Worm (Caenorhabditis elegans) whole organism, early embryonic: ENCODE data around the gene Y70C5A.4.

ENCODE experiments used
- B0310.2 ChIP-seq: sonication (generic microtip); optimal IDR thresholded peaks from 2 replicates; lab custom pipeline; 2016; ENCODE audit warnings: mild to moderate bottlenecking, missing genetic modification characterization, missing compliant biosample characterization
- F13C5.2 ChIP-seq: sonication (generic microtip); optimal IDR thresholded peaks from 2 replicates; lab custom pipeline; 2017; ENCODE audit warnings: mild to moderate bottlenecking, missing genetic modification characterization, inconsistent platforms, missing compliant biosample characterization
- aly-1 ChIP-seq: sonication (generic microtip); optimal IDR thresholded peaks from 2 replicates; lab custom pipeline; 2016; ENCODE audit warnings: missing genetic modification characterization, missing compliant biosample characterization
- ama-1 ChIP-seq: fragments of 150-350 bp; optimal IDR thresholded peaks from 2 replicates; lab custom pipeline; 2014
- ceh-13 ChIP-seq: fragments of 200-800 bp; sonication (Bioruptor generic); optimal IDR thresholded peaks from 2 replicates; lab custom pipeline; 2018; ENCODE audit warnings: mild to moderate bottlenecking, missing genetic modification characterization, missing compliant biosample characterization
- ceh-36 ChIP-seq: sonication (generic microtip); optimal IDR thresholded peaks from 2 replicates; lab custom pipeline; 2016; ENCODE audit warnings: missing genetic modification characterization, inconsistent platforms, missing compliant biosample characterization
- ets-7 ChIP-seq: sonication (generic microtip); optimal IDR thresholded peaks from 2 replicates; lab custom pipeline; 2016; ENCODE audit warnings: missing genotype, missing genetic modification characterization, missing compliant biosample characterization
- flt-1 ChIP-seq: fragments of 200-800 bp; sonication (Bioruptor generic); IDR thresholded peaks from 2 replicates; pipeline ENCODE4 v1.3.6; 2022; ENCODE audit warnings: missing genetic modification characterization, missing compliant biosample characterization
- hmbx-1 ChIP-seq: sonication (generic microtip); optimal IDR thresholded peaks from 2 replicates; lab custom pipeline; 2016; ENCODE audit warnings: mild to moderate bottlenecking, missing genetic modification characterization, missing compliant biosample characterization
- hmg-4 ChIP-seq: fragments of 200-800 bp; sonication (Bioruptor generic); optimal IDR thresholded peaks from 2 replicates; lab custom pipeline; 2018; ENCODE audit warnings: mild to moderate bottlenecking, missing genetic modification characterization, missing compliant biosample characterization
- hnd-1 ChIP-seq: sonication (generic microtip); optimal IDR thresholded peaks from 2 replicates; lab custom pipeline; 2016; ENCODE audit warnings: missing genetic modification characterization, missing compliant biosample characterization
- pes-1 ChIP-seq: fragments of 200-800 bp; sonication (Bioruptor generic); IDR thresholded peaks from 2 replicates; pipeline ENCODE4 v1.3.6; 2022; ENCODE audit warnings: missing genetic modification reagents, missing genetic modification characterization, missing compliant biosample characterization
- scrt-1 ChIP-seq: fragments of 200-800 bp; sonication (Bioruptor generic); IDR thresholded peaks from 2 replicates; pipeline ENCODE4 v1.3.6; 2022; ENCODE audit warnings: missing genetic modification characterization, missing compliant biosample characterization
- sea-1 ChIP-seq: fragments of 200-800 bp; sonication (Bioruptor generic); conservative IDR thresholded peaks from 2 replicates; pipeline ENCODE4 v1.3.6; 2022; ENCODE audit warnings: missing genetic modification characterization, missing compliant biosample characterization
- tbx-11 ChIP-seq: fragments of 200-800 bp; sonication (Bioruptor generic); IDR thresholded peaks from 2 replicates; pipeline ENCODE4 v1.3.6; 2022; ENCODE audit warnings: missing genetic modification characterization, missing compliant biosample characterization
- tbx-37 ChIP-seq: fragments of 200-800 bp; sonication (Bioruptor generic); conservative IDR thresholded peaks from 2 replicates; pipeline ENCODE4 v1.3.6; 2022; ENCODE audit warnings: missing genetic modification reagents, missing genetic modification characterization, missing compliant biosample characterization
- tra-4 ChIP-seq: sonication (generic microtip); optimal IDR thresholded peaks from 2 replicates; lab custom pipeline; 2017; ENCODE audit warnings: missing genetic modification characterization, missing compliant biosample characterization

Y70C5A.4 gene

DNA sequence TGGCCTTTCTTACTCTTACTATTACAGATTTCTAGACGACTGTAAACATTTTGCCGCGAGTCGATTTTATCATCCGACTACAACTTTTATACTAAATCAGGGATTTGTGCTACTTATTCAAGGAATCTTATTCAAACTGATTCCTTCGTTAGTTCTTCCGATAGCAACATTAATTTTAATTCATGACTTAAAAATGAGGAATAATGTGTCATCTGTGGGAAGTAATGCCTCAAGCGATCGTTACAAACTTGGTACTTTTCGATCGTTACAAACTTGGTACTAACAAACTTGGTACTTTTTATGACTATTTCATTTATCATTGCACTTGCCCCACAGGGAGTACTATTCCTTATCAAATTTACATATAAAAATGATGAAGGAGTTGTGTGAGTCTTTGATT is at the start of gene Y70C5A.4:
Gene Y70C5A.4 (plus strand): TSS at position 301 of the 400 bp plus-strand sequence.
- TF ChIP-seq hmbx-1 (tag; lab: Kevin White, UChicago) = no peak
- TF ChIP-seq tra-4 (tag; lab: Kevin White, UChicago) = no peak
- no peak for TF ChIP-seq F13C5.2
- no peak for TF ChIP-seq hnd-1 (tag; lab: Kevin White, UChicago)
- no peak for TF ChIP-seq sea-1 (GFP tag; lab: Robert Waterston, UW)
- no peak for TF ChIP-seq ets-7 (tag; lab: Kevin White, UChicago)
- no peak for TF ChIP-seq scrt-1
- TF ChIP-seq ceh-13 (GFP tag; lab: Kevin White, UChicago) = no peak
- no peak for TF ChIP-seq tbx-37 (GFP tag; lab: Robert Waterston, UW)
- no peak for TF ChIP-seq flt-1 (GFP tag; lab: Robert Waterston, UW)

DNA sequence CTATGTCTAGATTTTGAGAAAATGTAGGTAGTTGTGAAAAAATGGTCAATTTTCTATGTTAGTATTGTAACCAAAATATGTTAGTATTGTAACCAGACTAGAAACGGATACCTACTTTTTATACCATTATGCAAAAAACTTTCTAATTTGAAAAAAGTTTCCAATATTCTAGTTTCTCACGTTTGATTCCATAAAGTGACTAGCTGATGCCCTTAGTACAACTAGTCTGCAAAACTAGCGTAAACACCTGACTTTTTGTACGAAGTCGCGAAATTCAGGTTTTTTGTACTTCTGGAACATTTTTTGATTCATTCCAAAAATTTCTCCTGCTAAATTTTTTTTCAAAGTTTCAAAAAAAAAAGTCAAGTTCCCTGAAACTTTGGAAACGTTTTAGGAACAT is 49.5 kb upstream of the Y70C5A.4 start:
- TF ChIP-seq tbx-11 (no peak), scrt-1 (no peak), hnd-1 (tag; lab: Kevin White, UChicago) (no peak), hmbx-1 (tag; lab: Kevin White, UChicago) (no peak), tbx-37 (GFP tag; lab: Robert Waterston, UW) (no peak), ceh-36 (tag; lab: Kevin White, UChicago) (no peak), sea-1 (GFP tag; lab: Robert Waterston, UW) (no peak), aly-1 (no peak), tra-4 (tag; lab: Kevin White, UChicago) (no peak), F13C5.2 (no peak), ets-7 (tag; lab: Kevin White, UChicago) (no peak), flt-1 (GFP tag; lab: Robert Waterston, UW) (no peak)

DNA sequence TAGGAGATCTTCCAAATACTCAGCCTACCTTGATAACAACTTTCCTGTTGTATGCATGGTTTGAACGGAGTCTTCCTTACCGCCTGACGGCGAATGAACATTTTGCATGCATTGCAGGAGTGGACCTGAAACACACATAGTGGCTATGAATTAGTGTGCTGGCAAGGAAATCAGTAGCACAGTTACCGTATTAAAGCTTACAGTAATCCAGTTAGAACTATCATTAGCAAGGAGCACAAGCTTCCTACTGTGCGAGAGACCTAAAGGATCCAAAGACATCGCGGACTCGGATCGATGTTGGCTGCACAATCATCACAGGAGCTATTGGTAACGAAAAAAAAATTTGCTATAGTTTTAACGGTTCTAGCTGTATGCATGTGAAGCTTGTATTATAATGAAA is 46.9 kb upstream of the Y70C5A.4 start, which contains the start of gene nhr-233:
Gene nhr-233 (minus strand): TSS at position 101 of the 400 bp plus-strand sequence.
- TF ChIP-seq hnd-1 (tag; lab: Kevin White, UChicago) (no peak), ets-7 (tag; lab: Kevin White, UChicago) (no peak), aly-1 (no peak), ama-1 (lab: Kevin White, UChicago) (no peak), B0310.2 (no peak), ceh-36 (tag; lab: Kevin White, UChicago) (no peak), pes-1 (no peak), hmg-4 (GFP tag; lab: Kevin White, UChicago) (no peak), tbx-11 (no peak), tra-4 (tag; lab: Kevin White, UChicago) (no peak), F13C5.2 (no peak), hmbx-1 (tag; lab: Kevin White, UChicago) (no peak)

DNA sequence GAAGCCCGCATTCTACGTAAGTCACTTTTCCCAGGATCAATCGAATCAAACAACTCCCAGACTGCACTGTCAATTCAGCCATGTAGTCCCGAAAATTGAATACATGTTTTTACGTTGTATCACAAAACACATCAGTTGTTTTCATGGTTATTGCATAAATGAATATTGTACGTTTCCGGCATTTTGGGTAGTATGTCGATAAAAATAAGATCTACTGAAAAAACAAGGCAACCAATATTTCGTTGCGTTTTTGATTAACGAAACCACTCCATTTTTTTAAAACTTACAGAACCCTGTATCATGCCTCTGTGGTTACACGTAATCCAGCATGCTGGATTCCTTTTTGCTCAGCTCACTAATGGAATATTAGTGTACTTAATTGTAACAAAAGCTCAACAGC is 44.4 kb upstream of the Y70C5A.4 start, which contains the start of gene str-149:
Gene str-149 (plus strand): TSS at position 301 of the 400 bp plus-strand sequence.
- TF ChIP-seq scrt-1 (no peak), tbx-11 (no peak), ets-7 (tag; lab: Kevin White, UChicago) (no peak), hmbx-1 (tag; lab: Kevin White, UChicago) (no peak), hnd-1 (tag; lab: Kevin White, UChicago) (no peak), B0310.2 (no peak), ama-1 (lab: Kevin White, UChicago) (no peak), tra-4 (tag; lab: Kevin White, UChicago) (no peak), hmg-4 (GFP tag; lab: Kevin White, UChicago) (no peak), sea-1 (GFP tag; lab: Robert Waterston, UW) (no peak), F13C5.2 (no peak), flt-1 (GFP tag; lab: Robert Waterston, UW) (no peak), pes-1 (no peak), ceh-13 (GFP tag; lab: Kevin White, UChicago) (no peak), tbx-37 (GFP tag; lab: Robert Waterston, UW) (no peak), ceh-36 (tag; lab: Kevin White, UChicago) (no peak), aly-1 (no peak)

DNA sequence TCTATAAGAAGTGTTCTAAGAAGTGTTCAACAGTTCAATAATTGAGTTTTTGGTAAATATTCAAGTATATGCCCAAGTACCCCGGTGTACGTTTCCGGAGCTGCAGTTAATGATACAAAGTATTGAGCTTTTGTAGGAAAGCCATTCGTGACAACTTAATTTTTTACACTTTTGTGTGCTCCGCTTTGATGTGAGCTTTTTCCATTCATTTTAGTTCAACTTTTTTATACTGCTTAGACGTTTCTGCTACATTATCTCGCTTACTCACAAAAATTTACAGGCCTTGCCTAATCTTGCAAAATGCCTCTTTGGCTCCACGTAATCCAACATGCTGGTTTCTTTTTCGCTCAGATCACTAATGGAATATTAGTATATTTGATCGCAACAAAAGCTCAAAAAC is 41.7 kb upstream of the Y70C5A.4 start, which contains the start of gene str-151:
Gene str-151 (plus strand): TSS at position 301 of the 400 bp plus-strand sequence.
- TF ChIP-seq pes-1 (no peak), ceh-36 (tag; lab: Kevin White, UChicago) (no peak), sea-1 (GFP tag; lab: Robert Waterston, UW) (no peak), hmbx-1 (tag; lab: Kevin White, UChicago) (no peak), flt-1 (GFP tag; lab: Robert Waterston, UW) (no peak), scrt-1 (no peak), tbx-37 (GFP tag; lab: Robert Waterston, UW) (no peak), hnd-1 (tag; lab: Kevin White, UChicago) (no peak), ceh-13 (GFP tag; lab: Kevin White, UChicago) (no peak), hmg-4 (GFP tag; lab: Kevin White, UChicago) (no peak), aly-1 (no peak), F13C5.2 (no peak), tbx-11 (no peak), B0310.2 (no peak), tra-4 (tag; lab: Kevin White, UChicago) (no peak)

DNA sequence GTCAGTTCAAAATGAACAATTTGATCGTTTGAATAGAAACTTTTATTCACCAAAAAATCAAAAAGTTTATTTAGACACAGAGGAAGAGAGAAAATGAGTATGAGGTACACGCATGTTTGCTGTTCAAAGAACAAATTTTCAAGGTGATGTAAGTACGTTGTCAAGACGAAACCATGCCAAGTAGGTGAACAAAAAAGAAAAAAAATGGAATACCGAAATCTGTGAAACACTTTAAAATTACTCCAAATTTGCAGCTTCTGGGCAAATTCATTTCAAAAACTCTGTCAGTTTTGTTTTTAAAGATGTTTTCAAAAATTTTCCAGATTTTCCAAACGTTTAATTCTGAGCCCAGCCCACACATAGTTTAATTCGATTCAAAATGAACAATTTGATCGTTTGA is 37.1 kb upstream of the Y70C5A.4 start, which contains the start of gene nhr-271:
Gene nhr-271 (minus strand): TSS at position 101 of the 400 bp plus-strand sequence.
- TF ChIP-seq ceh-13 (GFP tag; lab: Kevin White, UChicago) (no peak), F13C5.2 (no peak), sea-1 (GFP tag; lab: Robert Waterston, UW) (no peak), pes-1 (no peak), ceh-36 (tag; lab: Kevin White, UChicago) (no peak), B0310.2 (no peak), hmbx-1 (tag; lab: Kevin White, UChicago) (no peak), ets-7 (tag; lab: Kevin White, UChicago) (no peak), aly-1 (no peak), tbx-37 (GFP tag; lab: Robert Waterston, UW) (no peak), tra-4 (tag; lab: Kevin White, UChicago) (no peak), hmg-4 (GFP tag; lab: Kevin White, UChicago) (no peak), scrt-1 (no peak), flt-1 (GFP tag; lab: Robert Waterston, UW) (no peak), tbx-11 (no peak), ama-1 (lab: Kevin White, UChicago) (no peak), hnd-1 (tag; lab: Kevin White, UChicago) (no peak)

DNA sequence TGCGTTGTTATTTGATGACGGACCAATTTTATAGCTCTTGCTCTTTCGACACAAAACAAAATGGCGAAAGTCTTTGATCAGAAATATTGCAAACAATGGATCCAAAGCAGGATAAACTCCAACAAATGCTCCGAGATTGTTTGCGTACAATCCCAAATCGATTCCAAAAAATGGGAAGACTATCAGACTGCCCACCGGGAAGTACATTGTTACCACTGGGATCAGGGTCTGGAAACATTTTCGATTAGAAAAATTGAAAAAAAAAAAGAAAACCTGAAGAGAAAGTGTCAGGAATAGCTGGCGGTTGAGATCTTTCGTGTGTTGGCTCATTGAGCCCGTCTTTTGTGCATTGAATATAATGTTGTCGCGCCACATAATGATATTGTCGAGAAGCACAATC is 36.5 kb upstream of the Y70C5A.4 start:
- no peak for TF ChIP-seq ets-7 (tag; lab: Kevin White, UChicago)
- no peak for TF ChIP-seq tra-4 (tag; lab: Kevin White, UChicago)
- no peak for TF ChIP-seq ceh-36 (tag; lab: Kevin White, UChicago)
- no peak for TF ChIP-seq flt-1 (GFP tag; lab: Robert Waterston, UW)
- no peak for TF ChIP-seq ceh-13 (GFP tag; lab: Kevin White, UChicago)
- TF ChIP-seq B0310.2 = no peak
- no peak for TF ChIP-seq F13C5.2
- no peak for TF ChIP-seq pes-1
- TF ChIP-seq ama-1 (lab: Kevin White, UChicago) = no peak
- no peak for TF ChIP-seq hnd-1 (tag; lab: Kevin White, UChicago)
- no peak for TF ChIP-seq tbx-11
- TF ChIP-seq hmg-4 (GFP tag; lab: Kevin White, UChicago) = no peak
- TF ChIP-seq tbx-37 (GFP tag; lab: Robert Waterston, UW) = no peak
- no peak for TF ChIP-seq scrt-1
- no peak for TF ChIP-seq sea-1 (GFP tag; lab: Robert Waterston, UW)
